Worm (Caenorhabditis elegans) whole organism, L3 larva: Measurements from ENCODE around the gene F49C12.9.

Source experiments
- ama-1 ChIP-seq: fragments of 150-350 bp; optimal IDR thresholded peaks from 2 replicates; lab custom pipeline; 2018
- ceh-82 ChIP-seq: fragments of 150-350 bp; optimal IDR thresholded peaks from 2 replicates; lab custom pipeline; 2014; ENCODE audit warnings: missing biosample characterization, missing genetic modification characterization
- fkh-10 ChIP-seq: sonication (generic microtip); optimal IDR thresholded peaks from 2 replicates; lab custom pipeline; 2017; ENCODE audit warnings: missing biosample characterization, missing genetic modification reagents, missing genetic modification characterization
- fos-1 ChIP-seq: fragments of 150-350 bp; optimal IDR thresholded peaks from 2 replicates; lab custom pipeline; 2014; ENCODE audit warnings: missing biosample characterization, missing genetic modification characterization
- nhr-237 ChIP-seq: fragments of 150-350 bp; optimal IDR thresholded peaks from 2 replicates; lab custom pipeline; 2014; ENCODE audit warnings: missing biosample characterization, missing genetic modification characterization
- unc-62 ChIP-seq: fragments of 150-350 bp; sonication (generic microtip); optimal IDR thresholded peaks from 4 replicates; lab custom pipeline; 2014; ENCODE audit warnings: missing biosample characterization, missing genetic modification reagents, missing genetic modification characterization

- no peak for TF ChIP-seq fkh-10 (GFP tag; lab: Kevin White, UChicago)
- no peak for TF ChIP-seq fos-1
- no peak for TF ChIP-seq ceh-82 (tag; lab: Kevin White, UChicago)
- no peak for TF ChIP-seq ama-1 (lab: Kevin White, UChicago)
- TF ChIP-seq unc-62 (GFP tag; lab: Kevin White, UChicago): no peak
- no peak for TF ChIP-seq nhr-237 (tag; lab: Kevin White, UChicago)
Observed at ce11 chrIV:9267581-9267980, 48.4 kb downstream of the F49C12.9 start.
